Worm (Caenorhabditis elegans) whole organism, late embryonic: Measurements from ENCODE around the gene R07E4.3.

Experiments used
- C08G9.2 ChIP-seq: sonication (generic microtip); optimal IDR thresholded peaks from 2 replicates; lab custom pipeline; 2016; ENCODE audit warnings: mild to moderate bottlenecking, missing genetic modification characterization, moderate library complexity, missing compliant biosample characterization
- T23F11.4 ChIP-seq: fragments of 200-800 bp; sonication (Bioruptor generic); optimal IDR thresholded peaks from 2 replicates; lab custom pipeline; 2018; ENCODE audit warnings: mild to moderate bottlenecking, missing genetic modification characterization, missing compliant biosample characterization
- Y22D7AL.16 ChIP-seq: sonication (generic microtip); optimal IDR thresholded peaks from 2 replicates; lab custom pipeline; 2016; ENCODE audit warnings: missing genetic modification characterization, missing compliant biosample characterization
- ceh-2 ChIP-seq: sonication (generic microtip); optimal IDR thresholded peaks from 2 replicates; lab custom pipeline; 2016; ENCODE audit warnings: missing genotype, missing genetic modification characterization, missing compliant biosample characterization
- ceh-22 ChIP-seq: sonication (generic microtip); optimal IDR thresholded peaks from 2 replicates; lab custom pipeline; 2017; ENCODE audit warnings: missing biosample characterization, missing genetic modification characterization
- ceh-30 ChIP-seq: fragments of 150-350 bp; optimal IDR thresholded peaks from 2 replicates; lab custom pipeline; 2014; ENCODE audit warnings: missing biosample characterization, missing genetic modification characterization
- ceh-31 ChIP-seq: sonication (generic microtip); optimal IDR thresholded peaks from 2 replicates; lab custom pipeline; 2016; ENCODE audit warnings: missing genetic modification characterization, missing compliant biosample characterization
- ceh-34 ChIP-seq: sonication (generic microtip); optimal IDR thresholded peaks from 2 replicates; lab custom pipeline; 2016; ENCODE audit warnings: mild to moderate bottlenecking, missing genetic modification characterization, missing compliant biosample characterization
- ceh-6 ChIP-seq: fragments of 200-800 bp; sonication (Bioruptor generic); optimal IDR thresholded peaks from 2 replicates; lab custom pipeline; 2018; ENCODE audit warnings: mild to moderate bottlenecking, missing genetic modification characterization, missing compliant biosample characterization
- ceh-9 ChIP-seq: sonication (generic microtip); optimal IDR thresholded peaks from 2 replicates; lab custom pipeline; 2016; ENCODE audit warnings: mild to moderate bottlenecking, missing genetic modification characterization, inconsistent platforms, missing compliant biosample characterization
- che-1 ChIP-seq: sonication (generic microtip); optimal IDR thresholded peaks from 2 replicates; lab custom pipeline; 2016; ENCODE audit warnings: mild to moderate bottlenecking, missing genetic modification characterization, missing compliant biosample characterization
- dve-1 ChIP-seq: sonication (generic microtip); optimal IDR thresholded peaks from 2 replicates; lab custom pipeline; 2017; ENCODE audit warnings: antibody characterized with exemption, mild to moderate bottlenecking, missing genetic modification characterization, missing compliant biosample characterization
- elt-4 ChIP-seq: sonication (generic microtip); optimal IDR thresholded peaks from 2 replicates; lab custom pipeline; 2016; ENCODE audit warnings: missing genetic modification characterization, missing compliant biosample characterization
- eyg-1 ChIP-seq: sonication (generic microtip); optimal IDR thresholded peaks from 2 replicates; lab custom pipeline; 2016; ENCODE audit warnings: missing genotype, missing genetic modification characterization, missing compliant biosample characterization
- fkh-10 ChIP-seq: fragments of 150-350 bp; optimal IDR thresholded peaks from 2 replicates; lab custom pipeline; 2014; ENCODE audit warnings: missing biosample characterization, missing genetic modification reagents, missing genetic modification characterization
- gmeb-2 ChIP-seq: sonication (generic microtip); optimal IDR thresholded peaks from 2 replicates; lab custom pipeline; 2016; ENCODE audit warnings: missing genetic modification characterization, inconsistent platforms, missing compliant biosample characterization
- hlh-30 ChIP-seq: sonication (generic microtip); optimal IDR thresholded peaks from 2 replicates; lab custom pipeline; 2017; ENCODE audit warnings: antibody characterized with exemption, missing genetic modification characterization, missing compliant biosample characterization; ENCODE audit not compliant: insufficient read depth
- hlh-6 ChIP-seq: sonication (generic microtip); optimal IDR thresholded peaks from 2 replicates; lab custom pipeline; 2016; ENCODE audit warnings: missing genotype, missing genetic modification characterization, missing compliant biosample characterization
- hlh-8 ChIP-seq: sonication (generic microtip); optimal IDR thresholded peaks from 2 replicates; lab custom pipeline; 2016; ENCODE audit warnings: missing genotype, missing genetic modification characterization, missing compliant biosample characterization
- madf-2 ChIP-seq: sonication (generic microtip); optimal IDR thresholded peaks from 2 replicates; lab custom pipeline; 2017; ENCODE audit warnings: missing genetic modification characterization, missing compliant biosample characterization
- mec-3 ChIP-seq: sonication (generic microtip); optimal IDR thresholded peaks from 2 replicates; lab custom pipeline; 2016; ENCODE audit warnings: borderline replicate concordance, missing genetic modification characterization, missing compliant biosample characterization
- nfya-1 ChIP-seq: sonication (generic microtip); optimal IDR thresholded peaks from 2 replicates; lab custom pipeline; 2017; ENCODE audit warnings: missing genetic modification characterization, mild to moderate bottlenecking, missing compliant biosample characterization, antibody characterized with exemption, moderate library complexity
- nhr-11 ChIP-seq: fragments of 150-350 bp; optimal IDR thresholded peaks from 2 replicates; lab custom pipeline; 2014; ENCODE audit warnings: missing biosample characterization, missing genetic modification characterization
- nhr-232 ChIP-seq: sonication (generic microtip); optimal IDR thresholded peaks from 2 replicates; lab custom pipeline; 2016; ENCODE audit warnings: missing genetic modification characterization, missing compliant biosample characterization
- pag-3 ChIP-seq: sonication (generic microtip); optimal IDR thresholded peaks from 2 replicates; lab custom pipeline; 2016; ENCODE audit warnings: missing compliant biosample characterization, missing genetic modification characterization, borderline replicate concordance
- pat-9 ChIP-seq: fragments of 200-800 bp; sonication (Bioruptor generic); optimal IDR thresholded peaks from 2 replicates; lab custom pipeline; 2018; ENCODE audit warnings: mild to moderate bottlenecking, missing genetic modification characterization, moderate library complexity, missing compliant biosample characterization
- pqm-1 ChIP-seq: sonication (generic microtip); optimal IDR thresholded peaks from 2 replicates; lab custom pipeline; 2016; ENCODE audit warnings: missing genetic modification characterization, missing compliant biosample characterization
- pros-1 ChIP-seq: fragments of 150-350 bp; optimal IDR thresholded peaks from 2 replicates; lab custom pipeline; 2014; ENCODE audit warnings: missing biosample characterization, missing genetic modification reagents, missing genetic modification characterization
- ref-2 ChIP-seq: sonication (generic microtip); optimal IDR thresholded peaks from 2 replicates; lab custom pipeline; 2016; ENCODE audit warnings: missing genetic modification characterization, missing compliant biosample characterization
- rnt-1 ChIP-seq: sonication (generic microtip); optimal IDR thresholded peaks from 2 replicates; lab custom pipeline; 2016; ENCODE audit warnings: missing genetic modification characterization, missing compliant biosample characterization
- sdc-2 ChIP-seq: sonication (generic microtip); optimal IDR thresholded peaks from 2 replicates; lab custom pipeline; 2016; ENCODE audit warnings: missing genotype, missing genetic modification characterization, missing compliant biosample characterization
- sox-2 ChIP-seq: fragments of 200-800 bp; sonication (Bioruptor generic); IDR thresholded peaks from 2 replicates; pipeline ENCODE4 v1.3.6; 2022; ENCODE audit warnings: missing genetic modification reagents, missing genetic modification characterization, missing compliant biosample characterization
- syd-9 ChIP-seq: sonication (generic microtip); optimal IDR thresholded peaks from 2 replicates; lab custom pipeline; 2016; ENCODE audit warnings: mild to moderate bottlenecking, missing genetic modification characterization, moderate library complexity, missing compliant biosample characterization
- tbx-2 ChIP-seq: sonication (generic microtip); optimal IDR thresholded peaks from 2 replicates; lab custom pipeline; 2016; ENCODE audit warnings: missing genetic modification characterization, missing compliant biosample characterization
- unc-55 ChIP-seq: sonication (generic microtip); optimal IDR thresholded peaks from 2 replicates; lab custom pipeline; 2017; ENCODE audit warnings: missing biosample characterization, missing genetic modification reagents, missing genetic modification characterization
- unc-86 ChIP-seq: sonication (generic microtip); optimal IDR thresholded peaks from 2 replicates; lab custom pipeline; 2016; ENCODE audit warnings: missing genetic modification characterization, missing compliant biosample characterization
- ztf-16 ChIP-seq: sonication (generic microtip); optimal IDR thresholded peaks from 2 replicates; lab custom pipeline; 2017; ENCODE audit warnings: missing genetic modification characterization, missing compliant biosample characterization

R07E4.3 gene

DNA sequence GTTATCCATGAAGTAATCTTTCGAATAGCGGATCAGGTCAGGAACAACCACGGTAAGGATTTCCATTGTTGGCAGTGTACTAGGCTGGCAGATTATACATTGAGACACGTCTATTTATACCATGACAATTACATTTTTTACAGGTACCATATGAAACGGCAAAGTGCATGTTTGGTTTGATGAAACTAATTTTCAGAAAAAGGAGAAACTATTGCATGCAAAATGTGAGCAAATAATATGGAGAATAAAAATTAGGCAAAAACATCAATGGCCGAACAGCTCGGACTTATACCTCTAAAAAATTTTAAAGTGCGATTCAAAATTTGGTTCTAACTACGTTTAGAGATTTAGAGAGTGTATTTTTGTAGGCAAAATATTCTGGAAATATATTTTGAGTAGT lies 39.5 kb downstream of the R07E4.3 start, which contains the start of gene F22F4.5:
TSS of gene F22F4.5 (minus strand) at position 101 of the 400 bp plus-strand sequence.
- TF ChIP-seq hlh-8, result no peak
- TF ChIP-seq mec-3 (tag; lab: Kevin White, UChicago), result no peak
- no peak for TF ChIP-seq madf-2
- TF ChIP-seq eyg-1 (tag; lab: Kevin White, UChicago), result no peak
- no peak for TF ChIP-seq ceh-22 (tag; lab: Kevin White, UChicago)

DNA sequence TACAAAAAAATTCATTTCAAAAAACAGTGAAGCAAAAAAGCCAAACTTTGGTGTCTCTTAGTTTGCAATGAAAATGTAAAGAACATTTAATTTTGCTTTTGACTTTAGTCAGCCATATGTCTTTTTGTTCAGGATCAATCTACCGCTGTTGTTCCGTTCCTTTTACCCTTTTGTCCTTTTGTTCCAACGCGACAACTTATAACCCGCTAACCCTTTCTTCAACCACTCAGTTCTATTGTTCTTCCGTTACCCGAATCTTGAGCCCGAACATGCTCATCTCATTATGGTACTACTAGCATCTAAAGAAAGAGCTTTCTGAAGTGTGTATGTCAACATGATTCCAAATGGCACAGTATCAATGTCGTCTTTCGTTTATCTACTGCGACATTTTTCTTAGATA lies 40.7 kb downstream of the R07E4.3 start:
- TF ChIP-seq sox-2 (GFP tag; lab: Robert Waterston, UW) (peak; percentile 66), nfya-1 (tag; lab: Kevin White, UChicago) (no peak)

DNA sequence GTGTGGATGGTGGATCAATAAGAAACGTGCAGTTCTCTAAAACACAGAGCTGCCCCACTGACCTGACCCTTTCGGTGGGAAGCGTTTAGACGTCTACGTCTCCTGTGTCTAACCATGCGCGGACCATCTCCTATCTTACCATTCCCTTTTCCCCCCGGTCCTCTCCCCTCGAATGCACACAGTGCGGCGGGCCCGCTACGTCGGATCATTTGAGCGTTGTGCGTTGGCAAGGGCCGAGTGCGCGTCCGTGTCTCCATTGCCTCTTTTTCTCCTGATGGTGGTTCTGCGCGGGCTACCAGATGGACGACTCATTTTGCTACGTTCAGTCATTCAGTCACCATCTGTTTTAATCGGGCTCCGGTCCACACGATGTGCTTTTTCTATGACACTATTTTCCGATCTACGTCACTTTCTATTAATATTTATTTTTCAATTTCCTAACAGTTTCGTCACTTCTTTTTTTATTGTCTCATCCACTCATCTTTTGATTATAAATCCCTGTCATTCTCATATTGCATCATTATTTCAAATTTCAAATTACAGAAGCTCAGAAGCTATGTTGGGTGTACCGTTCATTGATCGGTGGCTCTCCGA lies 42.5 kb downstream of the R07E4.3 start, which contains the start of gene inx-3:
TSS of gene inx-3 (plus strand) at position 544 of the 594 bp plus-strand sequence.
- no peak for TF ChIP-seq ceh-9 (tag; lab: Kevin White, UChicago)
- peak; percentile 38 for TF ChIP-seq ref-2 (tag; lab: Kevin White, UChicago)
- TF ChIP-seq ztf-16 (tag; lab: Kevin White, UChicago), result no peak
- TF ChIP-seq hlh-6 (tag; lab: Kevin White, UChicago), result peak; percentile 32
- TF ChIP-seq ceh-2, result peak; percentile 17
- TF ChIP-seq pqm-1 (tag; lab: Kevin White, UChicago), result no peak
- peak; percentile 56 for TF ChIP-seq ceh-34 (tag; lab: Kevin White, UChicago)
- peak; percentile 24 for TF ChIP-seq nhr-232 (tag; lab: Kevin White, UChicago)
- peak; percentile 29 for TF ChIP-seq syd-9 (tag; lab: Kevin White, UChicago)
- peak; percentile 40 for TF ChIP-seq eyg-1 (tag; lab: Kevin White, UChicago)
- peak; percentile 63 for TF ChIP-seq tbx-2
- TF ChIP-seq T23F11.4 (GFP tag; lab: Kevin White, UChicago), result peak; percentile 48
- peak; percentile 24 for TF ChIP-seq C08G9.2 (tag; lab: Kevin White, UChicago)
- TF ChIP-seq ceh-31, result peak; percentile 43
- TF ChIP-seq sdc-2 (tag; lab: Kevin White, UChicago), result peak; percentile 42
- peak; percentile 22 for TF ChIP-seq hlh-8

DNA sequence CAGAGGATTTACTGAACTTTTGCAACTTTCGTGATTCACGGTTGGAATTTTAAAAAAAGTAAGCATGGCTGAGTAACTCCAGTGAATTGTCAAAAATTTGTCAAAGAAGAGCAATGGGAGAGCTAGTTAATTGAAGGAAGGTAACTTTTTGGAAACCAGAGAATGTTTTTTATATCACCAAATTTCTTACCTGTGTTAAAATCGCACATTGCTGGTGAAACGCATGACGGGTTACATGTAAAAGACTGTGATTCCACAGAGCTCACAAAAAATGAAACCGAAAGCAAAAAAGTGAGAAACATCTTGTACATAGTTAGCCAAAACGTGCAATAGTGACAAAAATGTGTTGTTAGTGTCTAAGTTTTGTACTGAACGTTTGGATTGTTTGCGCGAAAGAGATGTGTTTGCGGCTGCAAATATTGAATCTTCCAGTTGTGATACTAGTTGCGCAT lies 45.9 kb downstream of the R07E4.3 start, which contains the start of gene F22F4.9:
TSS of gene F22F4.9 (minus strand) at position 402 of the 452 bp plus-strand sequence.
- TF ChIP-seq che-1 (no peak), pat-9 (tag; lab: Kevin White, UChicago) (no peak), nhr-11 (tag; lab: Kevin White, UChicago) (no peak), ceh-22 (tag; lab: Kevin White, UChicago) (no peak), nfya-1 (tag; lab: Kevin White, UChicago) (no peak), pros-1 (no peak), unc-55 (no peak), eyg-1 (tag; lab: Kevin White, UChicago) (no peak)

DNA sequence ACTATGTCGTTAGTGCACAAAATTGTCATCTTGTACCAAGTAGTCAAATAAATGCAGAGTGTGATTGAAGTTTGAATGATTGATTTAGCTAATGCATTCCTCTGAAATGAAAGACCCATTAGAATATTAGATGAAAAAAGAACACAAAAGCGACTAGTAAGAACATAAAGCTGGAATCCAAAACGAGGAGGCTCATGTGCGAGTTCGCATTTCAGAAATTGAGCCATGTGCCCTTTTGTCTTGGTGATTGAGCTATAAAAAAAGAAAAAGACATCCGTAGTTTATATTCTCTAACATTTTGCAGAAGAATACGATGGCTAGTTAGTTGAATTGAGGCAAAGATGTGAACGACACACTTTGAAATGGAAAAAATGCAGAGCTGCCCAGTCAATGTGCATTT lies 48.2 kb downstream of the R07E4.3 start, which contains the start of gene F22F4.4:
TSS of gene F22F4.4 (minus strand) at position 101 of the 400 bp plus-strand sequence.
- no peak for TF ChIP-seq gmeb-2 (tag; lab: Kevin White, UChicago)
- no peak for TF ChIP-seq madf-2
- no peak for TF ChIP-seq hlh-6 (tag; lab: Kevin White, UChicago)
- no peak for TF ChIP-seq sdc-2 (tag; lab: Kevin White, UChicago)
- no peak for TF ChIP-seq ceh-22 (tag; lab: Kevin White, UChicago)
- TF ChIP-seq mec-3 (tag; lab: Kevin White, UChicago), result no peak
- TF ChIP-seq ceh-6, result no peak

DNA sequence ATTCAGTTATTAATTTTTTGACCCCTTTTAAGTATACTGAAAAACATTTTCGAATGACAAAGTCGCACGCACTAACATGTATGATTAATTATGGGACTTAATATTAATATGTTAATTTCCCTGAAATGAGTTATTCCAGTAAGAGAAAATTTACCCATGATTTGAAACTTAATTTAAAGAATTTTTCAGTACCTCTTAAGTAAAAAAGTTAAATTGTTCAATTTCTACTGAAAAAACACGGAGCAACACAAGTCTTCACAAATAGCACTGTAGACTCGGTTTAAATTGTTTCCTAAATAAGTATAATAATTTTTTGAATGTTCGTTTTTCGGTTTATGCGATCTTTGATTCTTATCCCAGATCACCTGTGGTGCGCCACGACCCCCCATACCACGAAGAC lies 49.2 kb downstream of the R07E4.3 start:
- no peak for TF ChIP-seq che-1
- no peak for TF ChIP-seq ceh-30
- no peak for TF ChIP-seq ceh-9 (tag; lab: Kevin White, UChicago)
- TF ChIP-seq hlh-30 (tag; lab: Kevin White, UChicago), result no peak
- no peak for TF ChIP-seq pat-9 (tag; lab: Kevin White, UChicago)
- TF ChIP-seq ceh-34 (tag; lab: Kevin White, UChicago), result no peak
- TF ChIP-seq elt-4 (tag; lab: Kevin White, UChicago), result no peak
- no peak for TF ChIP-seq hlh-8
- TF ChIP-seq ref-2 (tag; lab: Kevin White, UChicago), result no peak
- no peak for TF ChIP-seq rnt-1 (tag; lab: Kevin White, UChicago)
- TF ChIP-seq fkh-10 (GFP tag; lab: Kevin White, UChicago), result no peak
- no peak for TF ChIP-seq mec-3 (tag; lab: Kevin White, UChicago)
- no peak for TF ChIP-seq dve-1 (tag; lab: Kevin White, UChicago)
- TF ChIP-seq pag-3, result no peak
- TF ChIP-seq ztf-16 (tag; lab: Kevin White, UChicago), result no peak
- no peak for TF ChIP-seq unc-55
- no peak for TF ChIP-seq Y22D7AL.16
- no peak for TF ChIP-seq unc-86 (tag; lab: Kevin White, UChicago)
